Fruit fly (Drosophila melanogaster): ENCODE data around the gene CG32037.

CG32037 gene

dm6 chr3L:9503552-9504317, 11.7 kb upstream of the CG32037 start (continued):
- TF ChIP-seq CG9609 (GFP tag; optimal IDR thresholded peaks at IDR 0.05) (no peak), sqz (GFP tag; optimal IDR thresholded peaks at IDR 0.05) (no peak), bab2 (GFP tag; optimal IDR thresholded peaks at IDR 0.05) (peak; percentile 10), CG14965 (GFP tag; optimal IDR thresholded peaks at IDR 0.05; ENCODE audit: borderline replicate concordance) (no peak), CG18599 (GFP tag; optimal IDR thresholded peaks at IDR 0.05) (peak; percentile 22), CG16815 (GFP tag; optimal IDR thresholded peaks at IDR 0.05) (no peak), disco-r (GFP tag; optimal IDR thresholded peaks at IDR 0.05) (no peak), exex (tag; optimal IDR thresholded peaks at IDR 0.05) (no peak), run (tag; optimal IDR thresholded peaks at IDR 0.05) (no peak), HLH54F (GFP tag; optimal IDR thresholded peaks at IDR 0.05) (no peak), Gug (GFP tag; IDR thresholded peaks at IDR 0.05) (no peak), crp (GFP tag; optimal IDR thresholded peaks at IDR 0.05) (no peak), CG10431 (GFP tag; optimal IDR thresholded peaks at IDR 0.05) (no peak), Trl (optimal IDR thresholded peaks at IDR 0.05) (peak in 1 of 2 experiments; percentile 8), Trl (GFP tag; optimal IDR thresholded peaks at IDR 0.05) (no peak), CG13123 (GFP tag; optimal IDR thresholded peaks at IDR 0.05) (no peak), Xrp1 (GFP tag; IDR thresholded peaks at IDR 0.05) (peak; percentile 24; the same call in 1 of the 2 replicates), Pdp1 (GFP tag; optimal IDR thresholded peaks at IDR 0.05) (peak in 1 of 2 experiments; percentile 32), caup (GFP tag; optimal IDR thresholded peaks at IDR 0.05; ENCODE audit: severe bottlenecking) (peak; percentile 25), CG14860 (GFP tag; IDR thresholded peaks at IDR 0.05; ENCODE audit: partially characterized antibody) (no peak), ind (GFP tag; optimal IDR thresholded peaks at IDR 0.05) (no peak), CG16813 (GFP tag; IDR thresholded peaks at IDR 0.05; ENCODE audit: partially characterized antibody) (no peak), CG3995 (GFP tag; optimal IDR thresholded peaks at IDR 0.05) (no peak), onecut (GFP tag; IDR thresholded peaks at IDR 0.05) (peak; percentile 52; the same call in 1 of the 2 replicates), CG16779 (GFP tag; IDR thresholded peaks at IDR 0.05) (no peak), pnt (GFP tag; optimal IDR thresholded peaks at IDR 0.05) (no peak), CG32532 (GFP tag; IDR thresholded peaks at IDR 0.05) (no peak), fd96Cb (tag; optimal IDR thresholded peaks at IDR 0.05) (peak; percentile 1), slou (GFP tag; optimal IDR thresholded peaks at IDR 0.05) (no peak), Sox100B (GFP tag; optimal IDR thresholded peaks at IDR 0.05) (no peak), Opbp (GFP tag; IDR thresholded peaks at IDR 0.05; ENCODE audit: partially characterized antibody) (no peak), lola (GFP tag; optimal IDR thresholded peaks at IDR 0.05) (no peak), Hr51 (GFP tag; optimal IDR thresholded peaks at IDR 0.05) (no peak), Hmr (GFP tag; optimal IDR thresholded peaks at IDR 0.05) (no peak), cad (GFP tag; optimal IDR thresholded peaks at IDR 0.05) (no peak), CG11695 (GFP tag; IDR thresholded peaks at IDR 0.05) (no peak), Elba2 (GFP tag; optimal IDR thresholded peaks at IDR 0.05) (no peak), MTF-1 (GFP tag; optimal IDR thresholded peaks at IDR 0.05; ENCODE audit: borderline replicate concordance) (no peak), hth (optimal IDR thresholded peaks at IDR 0.05) (no peak), scrt (GFP tag; optimal IDR thresholded peaks at IDR 0.05) (peak; percentile 58), H15 (GFP tag; IDR thresholded peaks at IDR 0.05) (no peak), bcd (GFP tag; optimal IDR thresholded peaks at IDR 0.05) (peak; percentile 8), Hr3 (GFP tag; optimal IDR thresholded peaks at IDR 0.05) (no peak), ttk (GFP tag; IDR thresholded peaks at IDR 0.05) (no peak), Fer1 (GFP tag; optimal IDR thresholded peaks at IDR 0.05) (peak; percentile 1), CG3847 (GFP tag; IDR thresholded peaks at IDR 0.05) (no peak), Med (GFP tag) (peak; percentile 70), Abd-B (GFP tag; optimal IDR thresholded peaks at IDR 0.05) (no peak), dati (GFP tag; IDR thresholded peaks at IDR 0.05) (no peak)

Data from whole organism, embryonic.